Worm (Caenorhabditis elegans) whole organism, L1 larva: Measurements from ENCODE around the gene msp-63.

Experiments used
- isw-1 ChIP-seq: fragments of 200-800 bp; sonication (Bioruptor generic); IDR thresholded peaks from 2 replicates; pipeline ENCODE4 v1.3.6; 2022; ENCODE audit warnings: missing genetic modification characterization, missing compliant biosample characterization
- lin-35 ChIP-seq, 2 experiments: fragments of 150-350 bp; optimal IDR thresholded peaks; 2 replicates each; lab custom pipeline; 2014; ENCODE audit warnings: missing biosample characterization in 2 of 2, missing genetic modification characterization in 2 of 2, missing genetic modification reagents in 2 of 2
- nhr-20 ChIP-seq: sonication (generic microtip); optimal IDR thresholded peaks from 2 replicates; lab custom pipeline; 2016; ENCODE audit warnings: mild to moderate bottlenecking, missing genetic modification characterization, missing compliant biosample characterization
- unc-62 ChIP-seq: fragments of 150-350 bp; optimal IDR thresholded peaks from 2 replicates; lab custom pipeline; 2014; ENCODE audit warnings: missing biosample characterization, missing genetic modification reagents, missing genetic modification characterization
- zip-4 ChIP-seq: fragments of 200-800 bp; sonication (Bioruptor generic); optimal IDR thresholded peaks from 2 replicates; lab custom pipeline; 2018; ENCODE audit warnings: mild to moderate bottlenecking, missing genetic modification characterization, moderate library complexity, missing compliant biosample characterization

- TF ChIP-seq isw-1 (GFP tag; lab: Robert Waterston, UW): no peak
- no peak for TF ChIP-seq lin-35 (GFP tag; optimal IDR thresholded peaks at IDR 0.05; lab: Kevin White, UChicago)
- TF ChIP-seq nhr-20 (tag; lab: Kevin White, UChicago): no peak
- no peak for TF ChIP-seq unc-62 (GFP tag; lab: Kevin White, UChicago)
- TF ChIP-seq zip-4: no peak
Measured at ce11 chrII:5804288-5804687, 7.0 kb upstream of the msp-63 start.
